Worm (Caenorhabditis elegans) whole organism, L4 larva: ENCODE results near the gene srd-13.

Experiments
- D1046.2 ChIP-seq: fragments of 200-800 bp; sonication (Bioruptor generic); IDR thresholded peaks from 2 replicates; pipeline ENCODE4 v1.3.6; 2022; ENCODE audit warnings: missing genetic modification characterization, missing compliant biosample characterization
- F10B5.3 ChIP-seq: sonication (generic microtip); optimal IDR thresholded peaks from 2 replicates; lab custom pipeline; 2016; ENCODE audit warnings: mild to moderate bottlenecking, missing genetic modification characterization, missing compliant biosample characterization
- F26F4.8 ChIP-seq: fragments of 200-800 bp; sonication (Bioruptor generic); conservative IDR thresholded peaks from 2 replicates; pipeline ENCODE4 v1.3.6; 2022; ENCODE audit warnings: missing genetic modification characterization, missing compliant biosample characterization
- T20F7.1 ChIP-seq: fragments of 200-800 bp; sonication (Bioruptor generic); optimal IDR thresholded peaks from 2 replicates; lab custom pipeline; 2018; ENCODE audit warnings: mild to moderate bottlenecking, missing genetic modification characterization, missing compliant biosample characterization
- Y105C5A.15 ChIP-seq: fragments of 200-800 bp; sonication (Bioruptor generic); IDR thresholded peaks from 2 replicates; pipeline ENCODE4 v1.3.6; 2022; ENCODE audit warnings: missing genetic modification characterization, missing compliant biosample characterization
- Y48G9A.11 ChIP-seq: fragments of 200-800 bp; sonication (Bioruptor generic); IDR thresholded peaks from 2 replicates; pipeline ENCODE4 v1.3.6; 2022; ENCODE audit warnings: missing genetic modification reagents, missing genetic modification characterization, missing compliant biosample characterization
- Y5F2A.4 ChIP-seq: fragments of 200-800 bp; sonication (Bioruptor generic); optimal IDR thresholded peaks from 2 replicates; lab custom pipeline; 2018; ENCODE audit warnings: mild to moderate bottlenecking, missing genetic modification characterization, missing compliant biosample characterization
- ZK546.5 ChIP-seq, 2 experiments: sonication (generic microtip); optimal IDR thresholded peaks; 2 replicates each; lab custom pipeline; 2017; ENCODE audit warnings: missing biosample characterization in 2 of 2, missing genetic modification characterization in 2 of 2
- ceh-28 ChIP-seq: fragments of 150-350 bp; optimal IDR thresholded peaks from 2 replicates; lab custom pipeline; 2014; ENCODE audit warnings: missing biosample characterization, missing genetic modification reagents, missing genetic modification characterization
- ceh-32 ChIP-seq: sonication (generic microtip); optimal IDR thresholded peaks from 2 replicates; lab custom pipeline; 2016; ENCODE audit warnings: mild to moderate bottlenecking, missing genetic modification characterization, missing compliant biosample characterization; ENCODE audit not compliant: poor library complexity
- cey-2 ChIP-seq: sonication (generic microtip); optimal IDR thresholded peaks from 3 replicates; lab custom pipeline; 2017; ENCODE audit warnings: missing genetic modification characterization, mild to moderate bottlenecking, missing compliant biosample characterization, antibody characterized with exemption, borderline replicate concordance; ENCODE audit not compliant: insufficient read depth
- daf-16 ChIP-seq, 3 experiments: sonication (generic microtip); optimal IDR thresholded peaks; 2 replicates each; lab custom pipeline; 2016 to 2017; ENCODE audit warnings: missing genetic modification characterization in 3 of 3, missing genetic modification reagents in 3 of 3, mild to moderate bottlenecking in 2 of 3, missing compliant biosample characterization in 2 of 3, missing biosample characterization in 1 of 3, moderate library complexity in 1 of 3
- daf-19 ChIP-seq: fragments of 200-800 bp; sonication (Bioruptor generic); conservative IDR thresholded peaks from 2 replicates; pipeline ENCODE4 v1.3.6; 2022; ENCODE audit warnings: missing genetic modification characterization, missing compliant biosample characterization
- dmd-6 ChIP-seq: fragments of 200-800 bp; sonication (Bioruptor generic); IDR thresholded peaks from 2 replicates; pipeline ENCODE4 v1.3.6; 2022; ENCODE audit warnings: missing genetic modification reagents, missing genetic modification characterization, missing compliant biosample characterization
- dmd-8 ChIP-seq: fragments of 200-800 bp; sonication (Bioruptor generic); IDR thresholded peaks from 2 replicates; pipeline ENCODE4 v1.3.6; 2022; ENCODE audit warnings: missing genetic modification characterization, missing compliant biosample characterization
- dmd-9 ChIP-seq: fragments of 200-800 bp; sonication (Bioruptor generic); IDR thresholded peaks from 2 replicates; pipeline ENCODE4 v1.3.6; 2022; ENCODE audit warnings: missing genetic modification reagents, missing genetic modification characterization, missing compliant biosample characterization
- dpl-1 ChIP-seq: fragments of 150-350 bp; optimal IDR thresholded peaks from 2 replicates; lab custom pipeline; 2014; ENCODE audit warnings: missing biosample characterization, missing genetic modification reagents, missing genetic modification characterization
- dve-1 ChIP-seq: sonication (generic microtip); optimal IDR thresholded peaks from 2 replicates; lab custom pipeline; 2017; ENCODE audit warnings: antibody characterized with exemption, mild to moderate bottlenecking, missing genetic modification characterization, missing compliant biosample characterization; ENCODE audit not compliant: insufficient read depth
- egl-43 ChIP-seq: fragments of 200-800 bp; sonication (Bioruptor generic); IDR thresholded peaks from 2 replicates; pipeline ENCODE4 v1.3.6; 2022; ENCODE audit warnings: missing genetic modification reagents, missing genetic modification characterization, missing compliant biosample characterization
- fos-1 ChIP-seq: fragments of 150-350 bp; optimal IDR thresholded peaks from 2 replicates; lab custom pipeline; 2014; ENCODE audit warnings: missing biosample characterization, missing genetic modification characterization
- hif-1 ChIP-seq, 2 experiments: sonication (generic microtip); optimal IDR thresholded peaks; 2 replicates each; lab custom pipeline; 2016 to 2017; ENCODE audit warnings: missing compliant biosample characterization in 2 of 2, missing genetic modification characterization in 2 of 2, missing genetic modification reagents in 2 of 2, missing genotype in 2 of 2, mild to moderate bottlenecking in 1 of 2
- hlh-11 ChIP-seq: fragments of 200-800 bp; sonication (Bioruptor generic); optimal IDR thresholded peaks from 2 replicates; lab custom pipeline; 2018; ENCODE audit warnings: mild to moderate bottlenecking, missing genetic modification characterization, missing compliant biosample characterization
- hlh-30 ChIP-seq: sonication (generic microtip); optimal IDR thresholded peaks from 2 replicates; lab custom pipeline; 2017; ENCODE audit warnings: antibody characterized with exemption, mild to moderate bottlenecking, missing genetic modification characterization, missing compliant biosample characterization; ENCODE audit not compliant: insufficient read depth
- lin-13 ChIP-seq: fragments of 150-350 bp; optimal IDR thresholded peaks from 2 replicates; lab custom pipeline; 2014; ENCODE audit warnings: missing biosample characterization, missing genetic modification reagents, missing genetic modification characterization
- lin-38 ChIP-seq: fragments of 200-800 bp; sonication (Bioruptor generic); IDR thresholded peaks from 2 replicates; pipeline ENCODE4 v1.3.6; 2022; ENCODE audit warnings: missing genetic modification reagents, missing genetic modification characterization, missing compliant biosample characterization
- lir-3 ChIP-seq: sonication (generic microtip); optimal IDR thresholded peaks from 2 replicates; lab custom pipeline; 2016; ENCODE audit warnings: mild to moderate bottlenecking, missing genetic modification characterization, missing compliant biosample characterization
- lsy-2 ChIP-seq, 2 experiments: fragments of 150-350 bp in 1 of 2; sonication (generic microtip) in 1 of 2; optimal IDR thresholded peaks; 2 replicates each; lab custom pipeline; 2014 to 2017; ENCODE audit warnings: missing biosample characterization in 2 of 2, missing genetic modification characterization in 2 of 2
- madf-5 ChIP-seq, 2 experiments: fragments of 200-800 bp; sonication (Bioruptor generic); IDR thresholded peaks; 2 replicates each; pipeline ENCODE4 v1.3.6; 2022; ENCODE audit warnings: missing compliant biosample characterization in 2 of 2, missing genetic modification characterization in 2 of 2
- madf-9 ChIP-seq: fragments of 200-800 bp; sonication (Bioruptor generic); conservative IDR thresholded peaks from 2 replicates; pipeline ENCODE4 v1.3.6; 2022; ENCODE audit warnings: missing genetic modification reagents, missing genetic modification characterization, missing compliant biosample characterization
- mxl-3 ChIP-seq: fragments of 200-800 bp; sonication (Bioruptor generic); optimal IDR thresholded peaks from 2 replicates; lab custom pipeline; 2018; ENCODE audit warnings: mild to moderate bottlenecking, missing genetic modification characterization, missing compliant biosample characterization
- nhr-111 ChIP-seq: fragments of 200-800 bp; sonication (Bioruptor generic); optimal IDR thresholded peaks from 2 replicates; lab custom pipeline; 2018; ENCODE audit warnings: mild to moderate bottlenecking, missing genetic modification characterization, missing compliant biosample characterization
- nhr-28 ChIP-seq: fragments of 150-350 bp; optimal IDR thresholded peaks from 2 replicates; lab custom pipeline; 2014; ENCODE audit warnings: missing biosample characterization, missing genetic modification characterization
- nhr-42 ChIP-seq: fragments of 200-800 bp; sonication (Bioruptor generic); IDR thresholded peaks from 2 replicates; pipeline ENCODE4 v1.3.6; 2022; ENCODE audit warnings: missing genetic modification characterization, missing compliant biosample characterization
- nhr-48 ChIP-seq: sonication (generic microtip); optimal IDR thresholded peaks from 2 replicates; lab custom pipeline; 2016; ENCODE audit warnings: mild to moderate bottlenecking, missing genetic modification characterization, missing compliant biosample characterization
- php-3 ChIP-seq: fragments of 200-800 bp; sonication (Bioruptor generic); IDR thresholded peaks from 2 replicates; pipeline ENCODE4 v1.3.6; 2022; ENCODE audit warnings: missing genetic modification reagents, missing genetic modification characterization, missing compliant biosample characterization
- pqm-1 ChIP-seq: sonication (generic microtip); optimal IDR thresholded peaks from 2 replicates; lab custom pipeline; 2017; ENCODE audit warnings: missing biosample characterization, missing genetic modification characterization
- rbr-2 ChIP-seq: sonication (generic microtip); optimal IDR thresholded peaks from 2 replicates; lab custom pipeline; 2016; ENCODE audit warnings: missing genotype, missing genetic modification characterization, missing compliant biosample characterization
- set-16 ChIP-seq: fragments of 200-800 bp; sonication (Bioruptor generic); IDR thresholded peaks from 2 replicates; pipeline ENCODE4 v1.3.6; 2022; ENCODE audit warnings: missing genetic modification reagents, missing genetic modification characterization, missing compliant biosample characterization
- snpc-1.2 ChIP-seq: fragments of 200-800 bp; sonication (Bioruptor generic); IDR thresholded peaks from 2 replicates; pipeline ENCODE4 v1.3.6; 2022; ENCODE audit warnings: missing genetic modification reagents, missing genetic modification characterization, missing compliant biosample characterization
- snpc-4 ChIP-seq: fragments of 150-350 bp; optimal IDR thresholded peaks from 2 replicates; lab custom pipeline; 2014; ENCODE audit warnings: missing biosample characterization, missing genetic modification characterization
- spr-1 ChIP-seq: sonication (generic microtip); optimal IDR thresholded peaks from 2 replicates; lab custom pipeline; 2016; ENCODE audit warnings: mild to moderate bottlenecking, missing genetic modification characterization, missing compliant biosample characterization
- spr-3 ChIP-seq: fragments of 200-800 bp; sonication (Bioruptor generic); optimal IDR thresholded peaks from 2 replicates; lab custom pipeline; 2018; ENCODE audit warnings: mild to moderate bottlenecking, missing genetic modification characterization, missing compliant biosample characterization
- tra-1 ChIP-seq: fragments of 200-800 bp; sonication (Bioruptor generic); IDR thresholded peaks from 2 replicates; pipeline ENCODE4 v1.3.6; 2022; ENCODE audit warnings: missing genetic modification reagents, missing genetic modification characterization, missing compliant biosample characterization
- unc-62 ChIP-seq, 3 experiments: fragments of 150-350 bp in 1 of 3; sonication (generic microtip); optimal IDR thresholded peaks in 2 of 3; peaks in 1 of 3; 1 replicate in 1 of 3; 2 replicates in 2 of 3; lab custom pipeline; 2014 to 2017; ENCODE audit warnings: missing biosample characterization in 3 of 3, missing genetic modification characterization in 3 of 3, missing genetic modification reagents in 3 of 3, missing genotype in 1 of 3
- vab-7 ChIP-seq: fragments of 200-800 bp; sonication (Bioruptor generic); IDR thresholded peaks from 2 replicates; pipeline ENCODE4 v1.3.6; 2022; ENCODE audit warnings: missing genetic modification reagents, missing genetic modification characterization, missing compliant biosample characterization
- zfp-2 ChIP-seq: sonication (generic microtip); optimal IDR thresholded peaks from 2 replicates; lab custom pipeline; 2016; ENCODE audit warnings: mild to moderate bottlenecking, missing genetic modification characterization, missing compliant biosample characterization
- zip-11 ChIP-seq: fragments of 200-800 bp; sonication (Bioruptor generic); IDR thresholded peaks from 2 replicates; pipeline ENCODE4 v1.3.6; 2022; ENCODE audit warnings: missing genetic modification characterization, missing compliant biosample characterization
- zip-2 ChIP-seq: fragments of 150-350 bp; optimal IDR thresholded peaks from 2 replicates; lab custom pipeline; 2014; ENCODE audit warnings: missing biosample characterization, missing genetic modification characterization

srd-13 gene

DNA sequence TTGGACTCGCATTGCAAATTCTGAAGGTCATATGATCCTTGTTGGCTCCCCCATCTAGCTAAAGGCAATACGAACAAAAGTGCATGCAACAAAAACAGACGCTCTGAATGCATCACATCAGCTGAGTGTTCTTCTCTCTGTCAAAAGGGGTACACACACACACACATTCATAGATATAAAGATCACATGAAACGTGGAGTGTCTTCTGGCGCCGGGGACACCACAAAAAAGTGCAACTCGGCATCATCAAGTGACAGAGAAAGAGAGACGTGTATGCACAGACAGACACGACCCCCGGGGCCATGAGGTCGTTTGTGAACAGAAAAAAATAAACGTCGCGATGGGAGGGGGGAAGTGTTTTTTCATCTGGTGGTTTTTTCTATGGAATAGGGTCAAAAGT is 28.1 kb downstream of the srd-13 start (continued):
- TF ChIP-seq dpl-1 (GFP tag; lab: Kevin White, UChicago) (peak; percentile 53), zip-11 (GFP tag; lab: Robert Waterston, UW) (no peak), madf-5 (GFP tag; IDR thresholded peaks at IDR 0.05; lab: Robert Waterston, UW) (no peak)

DNA sequence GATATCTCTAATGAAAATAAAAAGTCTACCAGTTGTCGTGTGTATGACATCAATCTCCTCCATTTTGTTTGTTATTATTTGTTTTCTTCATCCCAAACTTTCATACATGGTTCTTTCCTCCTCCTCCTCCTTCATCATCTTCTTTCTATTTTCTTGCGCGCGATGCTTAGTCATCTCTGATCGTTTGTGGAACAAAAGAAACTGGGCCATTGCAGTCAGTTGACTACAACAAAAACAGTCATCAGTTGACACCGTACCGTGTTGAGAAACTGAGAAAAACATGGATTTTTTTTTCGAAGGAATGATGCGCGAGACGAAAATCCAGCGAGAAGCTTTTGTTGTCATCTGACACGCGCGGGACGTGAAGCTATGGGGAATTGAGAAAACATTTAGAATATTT is 30.2 kb downstream of the srd-13 start:
- TF ChIP-seq snpc-1.2 (GFP tag; lab: Robert Waterston, UW) (no peak), dve-1 (tag; lab: Kevin White, UChicago) (peak; percentile 54), daf-19 (GFP tag; lab: Robert Waterston, UW) (no peak), hif-1 (tag; optimal IDR thresholded peaks at IDR 0.05; lab: Kevin White, UChicago) (no peak), hlh-30 (tag; lab: Kevin White, UChicago) (peak; percentile 92), T20F7.1 (GFP tag; lab: Kevin White, UChicago) (no peak), fos-1 (no peak), hlh-11 (tag; lab: Kevin White, UChicago) (peak; percentile 71), Y105C5A.15 (GFP tag; lab: Robert Waterston, UW) (no peak), pqm-1 (tag; lab: Kevin White, UChicago) (no peak), lir-3 (tag; lab: Kevin White, UChicago) (no peak), madf-9 (GFP tag; lab: Robert Waterston, UW) (no peak), Y48G9A.11 (GFP tag; lab: Robert Waterston, UW) (no peak), nhr-42 (GFP tag; lab: Robert Waterston, UW) (no peak), madf-5 (GFP tag; IDR thresholded peaks at IDR 0.05; lab: Robert Waterston, UW) (no peak), zip-11 (GFP tag; lab: Robert Waterston, UW) (no peak), lin-13 (no peak), rbr-2 (tag; lab: Kevin White, UChicago) (no peak), nhr-48 (tag; lab: Kevin White, UChicago) (no peak), ZK546.5 (tag; optimal IDR thresholded peaks at IDR 0.05; lab: Kevin White, UChicago) (no peak), mxl-3 (GFP tag; lab: Kevin White, UChicago) (no peak), ceh-32 (tag; lab: Kevin White, UChicago) (no peak), F10B5.3 (tag; lab: Kevin White, UChicago) (no peak), spr-3 (GFP tag; lab: Kevin White, UChicago) (no peak), D1046.2 (GFP tag; lab: Robert Waterston, UW) (no peak), nhr-28 (peak; percentile 71), daf-16 (GFP tag; optimal IDR thresholded peaks at IDR 0.05; lab: Kevin White, UChicago) (no peak), daf-16 (tag; optimal IDR thresholded peaks at IDR 0.05; lab: Kevin White, UChicago) (no peak), dmd-6 (peak; percentile 20; the same call in 1 of the 2 replicates), lin-38 (no peak), zip-2 (tag; lab: Kevin White, UChicago) (no peak), snpc-4 (tag; lab: Kevin White, UChicago) (no peak), lsy-2 (tag; optimal IDR thresholded peaks at IDR 0.05; lab: Kevin White, UChicago) (no peak), Y5F2A.4 (GFP tag; lab: Kevin White, UChicago) (no peak), unc-62 (GFP tag; optimal IDR thresholded peaks at IDR 0.05 in 1 of 2; lab: Kevin White, UChicago) (no peak), unc-62 (tag; optimal IDR thresholded peaks at IDR 0.05; lab: Kevin White, UChicago) (no peak), ceh-28 (tag; lab: Kevin White, UChicago) (no peak), set-16 (no peak), dmd-9 (GFP tag; lab: Robert Waterston, UW) (no peak), php-3 (GFP tag; lab: Robert Waterston, UW) (no peak), zfp-2 (no peak), tra-1 (GFP tag; lab: Robert Waterston, UW) (no peak), egl-43 (GFP tag; lab: Robert Waterston, UW) (no peak), cey-2 (peak; percentile 22), vab-7 (GFP tag; lab: Robert Waterston, UW) (no peak), spr-1 (no peak), F26F4.8 (GFP tag; lab: Robert Waterston, UW) (no peak), nhr-111 (GFP tag; lab: Kevin White, UChicago) (no peak), dmd-8 (GFP tag; lab: Robert Waterston, UW) (no peak)
